Worm (Caenorhabditis elegans) whole organism, L4 larva: ENCODE measurements around the gene F44B9.8.

Source experiments
- ama-1 ChIP-seq: fragments of 150-350 bp; optimal IDR thresholded peaks from 2 replicates; lab custom pipeline; 2014; ENCODE audit warnings: inconsistent platforms, mixed read lengths
- ceh-82 ChIP-seq: sonication (generic microtip); optimal IDR thresholded peaks from 2 replicates; lab custom pipeline; 2017; ENCODE audit warnings: missing biosample characterization, missing genetic modification characterization
- daf-8 ChIP-seq: fragments of 200-800 bp; sonication (Bioruptor generic); IDR thresholded peaks from 2 replicates; pipeline ENCODE4 v1.3.6; 2022; ENCODE audit warnings: missing genetic modification characterization, missing compliant biosample characterization
- egl-27 ChIP-seq: sonication (generic microtip); optimal IDR thresholded peaks from 3 replicates; lab custom pipeline; 2017; ENCODE audit warnings: missing biosample characterization, missing genetic modification reagents, missing genetic modification characterization
- fos-1 ChIP-seq: fragments of 150-350 bp; optimal IDR thresholded peaks from 2 replicates; lab custom pipeline; 2014; ENCODE audit warnings: missing biosample characterization, missing genetic modification characterization
- lin-13 ChIP-seq: fragments of 150-350 bp; optimal IDR thresholded peaks from 2 replicates; lab custom pipeline; 2014; ENCODE audit warnings: missing biosample characterization, missing genetic modification reagents, missing genetic modification characterization
- mep-1 ChIP-seq: fragments of 150-350 bp; sonication (generic microtip); optimal IDR thresholded peaks from 3 replicates; lab custom pipeline; 2014; ENCODE audit warnings: missing biosample characterization, missing genetic modification characterization
- mes-2 ChIP-seq: sonication (generic microtip); optimal IDR thresholded peaks from 2 replicates; lab custom pipeline; 2016; ENCODE audit warnings: missing genotype, mild to moderate bottlenecking, missing genetic modification characterization, missing compliant biosample characterization; ENCODE audit not compliant: poor library complexity, severe bottlenecking
- nhr-28 ChIP-seq: fragments of 150-350 bp; optimal IDR thresholded peaks from 2 replicates; lab custom pipeline; 2014; ENCODE audit warnings: missing biosample characterization, missing genetic modification characterization
- pha-4 ChIP-seq, 2 experiments: fragments of 150-350 bp in 1 of 2; fragments of 200-800 bp in 1 of 2; sonication (Bioruptor generic) in 1 of 2; IDR thresholded peaks in 1 of 2; optimal IDR thresholded peaks in 1 of 2; 2 replicates each; pipeline versions ENCODE4 v1.3.6 to Lab custom; 2014 to 2022; ENCODE audit warnings: missing genetic modification characterization in 2 of 2, missing genetic modification reagents in 2 of 2, missing biosample characterization in 1 of 2, missing compliant biosample characterization in 1 of 2
- pqm-1 ChIP-seq: sonication (generic microtip); optimal IDR thresholded peaks from 2 replicates; lab custom pipeline; 2017; ENCODE audit warnings: missing biosample characterization, missing genetic modification characterization
- unc-130 ChIP-seq: sonication (generic microtip); optimal IDR thresholded peaks from 2 replicates; lab custom pipeline; 2016; ENCODE audit warnings: missing genetic modification reagents, missing genetic modification characterization, missing compliant biosample characterization
- unc-39 ChIP-seq: sonication (generic microtip); optimal IDR thresholded peaks from 2 replicates; lab custom pipeline; 2017; ENCODE audit warnings: missing biosample characterization, missing genetic modification characterization
- zfp-2 ChIP-seq: sonication (generic microtip); optimal IDR thresholded peaks from 2 replicates; lab custom pipeline; 2016; ENCODE audit warnings: mild to moderate bottlenecking, missing genetic modification characterization, missing compliant biosample characterization

DNA sequence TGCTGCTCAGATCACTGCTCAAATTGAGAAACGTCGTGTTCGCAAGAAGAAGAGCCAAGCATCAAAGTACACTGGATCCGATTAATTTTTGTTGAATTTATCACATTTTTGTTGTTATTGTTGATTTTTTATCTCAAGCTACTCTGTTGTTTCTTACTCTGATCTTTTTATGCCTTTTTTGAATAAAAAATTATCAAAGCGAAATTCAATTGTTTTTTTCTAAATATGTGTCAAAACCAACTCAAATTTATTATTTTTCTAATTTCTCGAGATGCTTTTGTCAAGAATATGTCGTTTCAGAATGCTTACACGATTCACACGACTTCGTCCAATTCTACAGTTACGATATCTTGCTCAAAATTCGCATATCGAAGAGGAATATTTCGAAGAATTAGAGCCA lies 18.0 kb upstream of the F44B9.8 start, which contains the start of gene K12H4.2:
- TF ChIP-seq fos-1 (tag; lab: Kevin White, UChicago) (no peak), lin-13 (GFP tag; lab: Kevin White, UChicago) (no peak), daf-8 (GFP tag; lab: Robert Waterston, UW) (no peak), nhr-28 (tag; lab: Kevin White, UChicago) (no peak), pha-4 (GFP tag; IDR thresholded peaks at IDR 0.05; lab: Robert Waterston, UW) (no peak), pha-4 (tag; optimal IDR thresholded peaks at IDR 0.05; lab: Kevin White, UChicago) (no peak), egl-27 (tag; lab: Kevin White, UChicago) (no peak), zfp-2 (tag; lab: Kevin White, UChicago) (no peak), unc-130 (GFP tag; lab: Kevin White, UChicago) (no peak), unc-39 (no peak), ceh-82 (no peak), pqm-1 (no peak), mes-2 (no peak), mep-1 (tag; lab: Kevin White, UChicago) (no peak), ama-1 (lab: Kevin White, UChicago) (no peak)
